Worm (Caenorhabditis elegans): ENCODE results near the gene srb-5.

srb-5 gene

DNA sequence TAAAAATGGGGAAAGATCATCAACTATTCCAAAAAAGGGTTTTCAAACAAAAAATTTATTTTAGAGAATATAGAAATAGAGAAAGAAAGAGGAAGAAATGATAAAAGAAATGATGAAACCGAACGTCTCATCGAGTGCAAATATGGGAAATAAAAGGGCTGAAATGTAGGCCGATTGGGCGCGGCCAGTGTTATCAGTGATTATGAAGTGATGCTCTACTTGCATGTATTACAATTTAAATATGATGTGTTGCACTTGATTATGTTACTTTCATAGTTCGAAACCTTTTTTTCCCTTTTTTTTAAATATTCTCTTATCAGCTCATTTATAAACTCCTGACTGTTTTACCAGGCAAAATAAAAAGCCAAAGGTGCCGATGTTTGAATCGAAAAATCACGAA lies 28.6 kb upstream of the srb-5 start:
- TF ChIP-seq ztf-11 (tag; optimal IDR thresholded peaks at IDR 0.05) (no peak), pha-4 (tag; optimal IDR thresholded peaks at IDR 0.05) (peak; percentile 10), pqm-1 (tag; optimal IDR thresholded peaks at IDR 0.05) (peak; percentile 92), jun-1 (tag; optimal IDR thresholded peaks at IDR 0.05) (peak; percentile 45), elt-2 (tag; optimal IDR thresholded peaks at IDR 0.05) (peak; percentile 99)

ce11 chrII:5187934-5188333 lies 24.8 kb upstream of the srb-5 start:
- no peak for TF ChIP-seq daf-12 (tag; optimal IDR thresholded peaks at IDR 0.05)
- no peak for TF ChIP-seq egl-5 (tag; optimal IDR thresholded peaks at IDR 0.05)
- no peak for TF ChIP-seq nhr-25 (tag; optimal IDR thresholded peaks at IDR 0.05)
- no peak for TF ChIP-seq unc-39 (tag; optimal IDR thresholded peaks at IDR 0.05)
- no peak for TF ChIP-seq fos-1 (tag; optimal IDR thresholded peaks at IDR 0.05)
- TF ChIP-seq elt-1 (tag; optimal IDR thresholded peaks at IDR 0.05): no peak
- no peak for TF ChIP-seq pha-4 (tag; optimal IDR thresholded peaks at IDR 0.05)

- no peak for TF ChIP-seq fkh-2 (tag; optimal IDR thresholded peaks at IDR 0.05)
- TF ChIP-seq ceh-9 (tag; optimal IDR thresholded peaks at IDR 0.05): no peak
- no peak for TF ChIP-seq elt-2 (tag; optimal IDR thresholded peaks at IDR 0.05)
- TF ChIP-seq snpc-4 (tag; optimal IDR thresholded peaks at IDR 0.05): no peak
- TF ChIP-seq mml-1 (tag; optimal IDR thresholded peaks at IDR 0.05): no peak
- no peak for TF ChIP-seq ama-1 (optimal IDR thresholded peaks at IDR 0.05)
- TF ChIP-seq nhr-23 (tag; optimal IDR thresholded peaks at IDR 0.05): no peak
- TF ChIP-seq egl-27 (tag; optimal IDR thresholded peaks at IDR 0.05): no peak
These were observed 24.3 kb upstream of the srb-5 start, which contains the start of gene crh-2 for ce11 chrII:5187469-5187868. crh-2 (minus strand) TSS chrII:5187569.

DNA sequence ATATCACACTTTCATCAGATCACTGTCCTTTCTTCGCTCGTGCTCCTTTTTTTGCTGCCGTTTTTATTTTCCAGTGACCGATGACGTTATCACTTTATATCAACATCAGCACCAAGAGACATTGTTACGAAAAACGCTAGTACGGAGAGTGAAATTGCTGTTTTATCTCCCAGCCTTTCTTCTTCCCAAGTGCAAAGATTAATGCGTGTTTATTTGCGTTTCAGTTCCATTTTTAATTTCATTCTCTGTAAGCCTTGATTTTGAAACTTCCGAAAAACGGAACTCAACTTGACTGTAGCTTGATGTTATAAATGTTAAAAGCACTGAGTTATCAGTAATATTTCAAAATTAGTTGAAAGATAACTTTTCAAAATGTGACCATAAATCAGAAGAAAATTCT lies 23.7 kb upstream of the srb-5 start:
- TF ChIP-seq ama-1 (optimal IDR thresholded peaks at IDR 0.05): no peak
- peak; percentile 94 for TF ChIP-seq elt-2 (tag; optimal IDR thresholded peaks at IDR 0.05)
- peak; percentile 30 for TF ChIP-seq pqm-1 (tag; optimal IDR thresholded peaks at IDR 0.05)
- no peak for TF ChIP-seq ceh-9 (tag; optimal IDR thresholded peaks at IDR 0.05)
- TF ChIP-seq R02D3.7 (tag; optimal IDR thresholded peaks at IDR 0.05): no peak
- TF ChIP-seq nhr-23 (tag; optimal IDR thresholded peaks at IDR 0.05): no peak

DNA sequence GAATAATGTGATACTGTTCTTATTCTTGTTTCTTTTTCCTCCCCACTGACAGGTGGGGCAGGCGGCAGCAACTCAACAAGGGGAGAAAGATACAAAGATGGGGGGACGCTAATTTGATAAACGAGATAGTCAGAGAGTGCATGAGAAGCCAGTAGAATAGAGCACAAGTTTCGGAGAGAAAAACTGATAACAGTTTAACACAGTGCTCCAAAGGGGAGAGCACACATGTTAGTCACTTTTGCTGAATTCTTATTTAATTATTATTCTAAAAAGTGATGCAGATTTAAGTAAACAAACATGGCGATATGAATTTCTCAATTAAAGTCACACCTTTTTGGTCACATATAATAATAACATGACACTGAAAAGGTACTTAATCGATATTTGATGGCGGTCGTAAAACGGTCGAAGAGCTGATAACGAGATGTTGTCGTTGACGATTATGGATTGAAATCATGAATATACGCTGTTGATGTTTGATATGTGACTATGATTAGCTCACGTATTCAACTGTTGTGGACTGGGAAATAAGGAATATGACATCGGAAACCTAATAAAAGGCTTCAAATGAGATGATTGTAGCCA lies 22.9 kb upstream of the srb-5 start:
- TF ChIP-seq pha-4 (tag; optimal IDR thresholded peaks at IDR 0.05) (peak; percentile 43), unc-39 (tag; optimal IDR thresholded peaks at IDR 0.05) (no peak), fkh-2 (tag; optimal IDR thresholded peaks at IDR 0.05) (no peak), elt-2 (tag; optimal IDR thresholded peaks at IDR 0.05) (peak; percentile 99), pqm-1 (tag; optimal IDR thresholded peaks at IDR 0.05) (peak; percentile 95), jun-1 (tag; optimal IDR thresholded peaks at IDR 0.05) (peak; percentile 46), ceh-28 (tag; optimal IDR thresholded peaks at IDR 0.05) (peak; percentile 13)

- TF ChIP-seq zag-1 (tag; optimal IDR thresholded peaks at IDR 0.05) (no peak), aly-2 (tag; optimal IDR thresholded peaks at IDR 0.05) (no peak), pha-4 (tag; optimal IDR thresholded peaks at IDR 0.05) (peak; percentile 62), ceh-9 (tag; optimal IDR thresholded peaks at IDR 0.05) (no peak), nhr-67 (tag; optimal IDR thresholded peaks at IDR 0.05) (no peak), elt-2 (tag; optimal IDR thresholded peaks at IDR 0.05) (peak; percentile 99), pqm-1 (tag; optimal IDR thresholded peaks at IDR 0.05) (peak; percentile 87), ZK546.5 (tag; optimal IDR thresholded peaks at IDR 0.05) (no peak), fos-1 (tag; optimal IDR thresholded peaks at IDR 0.05) (peak; percentile 6), lin-15B (tag; optimal IDR thresholded peaks at IDR 0.05) (no peak), nhr-76 (tag; optimal IDR thresholded peaks at IDR 0.05) (no peak)
These were observed 21.7 kb upstream of the srb-5 start for ce11 chrII:5184661-5185545.

DNA sequence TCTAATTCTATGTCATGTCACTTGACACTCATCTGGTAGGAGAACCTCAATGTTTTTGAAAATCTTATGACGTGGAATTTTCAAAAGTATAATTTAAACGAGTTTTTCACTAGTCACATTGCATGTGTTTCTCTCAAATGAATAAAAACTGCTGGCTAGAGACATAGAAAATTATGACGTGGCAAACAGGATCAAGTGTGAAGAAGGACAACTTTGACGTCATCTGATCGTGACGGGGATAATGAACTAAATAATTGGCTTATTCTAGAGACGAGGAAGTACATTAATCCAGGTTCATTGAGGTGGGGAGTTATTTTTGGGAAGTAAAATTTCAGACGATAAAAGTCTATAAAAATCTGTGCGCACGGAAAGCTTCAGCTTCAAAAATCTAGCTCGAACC lies 20.0 kb upstream of the srb-5 start:
- TF ChIP-seq ztf-11 (tag; optimal IDR thresholded peaks at IDR 0.05): no peak
- no peak for TF ChIP-seq nhr-237 (tag; optimal IDR thresholded peaks at IDR 0.05)
- TF ChIP-seq R02D3.7 (tag; optimal IDR thresholded peaks at IDR 0.05): no peak
- no peak for TF ChIP-seq ZK546.5 (tag; optimal IDR thresholded peaks at IDR 0.05)
- TF ChIP-seq nhr-23 (tag; optimal IDR thresholded peaks at IDR 0.05): peak; percentile 20
- TF ChIP-seq mml-1 (tag; optimal IDR thresholded peaks at IDR 0.05): no peak
- no peak for TF ChIP-seq ceh-28 (tag; optimal IDR thresholded peaks at IDR 0.05)
- peak; percentile 50 for TF ChIP-seq nhr-25 (tag; optimal IDR thresholded peaks at IDR 0.05)
- TF ChIP-seq aly-2 (tag; optimal IDR thresholded peaks at IDR 0.05): no peak
- TF ChIP-seq egl-5 (tag; optimal IDR thresholded peaks at IDR 0.05): no peak
- no peak for TF ChIP-seq nhr-67 (tag; optimal IDR thresholded peaks at IDR 0.05)
- TF ChIP-seq fkh-2 (tag; optimal IDR thresholded peaks at IDR 0.05): no peak
